Worm (Caenorhabditis elegans) whole organism, L4 larva: Measurements from ENCODE around the gene T09F3.4.
A peak's percentile ranks its signal among the peaks of the same experiment; 100 is the strongest.

ENCODE experiments used
- D1046.2 ChIP-seq: fragments of 200-800 bp; sonication (Bioruptor generic); IDR thresholded peaks from 2 replicates; pipeline ENCODE4 v1.3.6; 2022; ENCODE audit warnings: missing genetic modification characterization, missing compliant biosample characterization
- F37D6.2 ChIP-seq: sonication (generic microtip); optimal IDR thresholded peaks from 2 replicates; lab custom pipeline; 2016; ENCODE audit warnings: mild to moderate bottlenecking, missing genetic modification characterization, missing compliant biosample characterization
- F44E2.7 ChIP-seq: fragments of 200-800 bp; sonication (Bioruptor generic); IDR thresholded peaks from 2 replicates; pipeline ENCODE4 v2.1.2; 2022; ENCODE audit warnings: missing genetic modification characterization, missing compliant biosample characterization
- R02D3.7 ChIP-seq: fragments of 150-350 bp; sonication (generic microtip); optimal IDR thresholded peaks from 3 replicates; lab custom pipeline; 2014; ENCODE audit warnings: missing biosample characterization, missing genetic modification characterization
- T26A8.4 ChIP-seq: fragments of 200-800 bp; sonication (Bioruptor generic); IDR thresholded peaks from 2 replicates; pipeline ENCODE4 v1.3.6; 2022; ENCODE audit warnings: missing genetic modification characterization, missing compliant biosample characterization
- Y48G9A.11 ChIP-seq: fragments of 200-800 bp; sonication (Bioruptor generic); IDR thresholded peaks from 2 replicates; pipeline ENCODE4 v1.3.6; 2022; ENCODE audit warnings: missing genetic modification reagents, missing genetic modification characterization, missing compliant biosample characterization
- Y75B8A.6 ChIP-seq: fragments of 200-800 bp; sonication (Bioruptor generic); IDR thresholded peaks from 2 replicates; pipeline ENCODE4 v1.3.6; 2022; ENCODE audit warnings: missing genetic modification reagents, missing genetic modification characterization, missing compliant biosample characterization
- aha-1 ChIP-seq: fragments of 150-350 bp; peaks from one replicate; lab custom pipeline; 2014; ENCODE audit warnings: missing biosample characterization, missing genetic modification characterization
- ama-1 ChIP-seq: fragments of 150-350 bp; optimal IDR thresholded peaks from 2 replicates; lab custom pipeline; 2014; ENCODE audit warnings: inconsistent platforms, mixed read lengths
- arid-1 ChIP-seq: fragments of 200-800 bp; sonication (Bioruptor generic); conservative IDR thresholded peaks from 2 replicates; pipeline ENCODE4 v1.3.6; 2022; ENCODE audit warnings: missing genetic modification reagents, missing genetic modification characterization, missing compliant biosample characterization
- attf-4 ChIP-seq: sonication (generic microtip); optimal IDR thresholded peaks from 3 replicates; lab custom pipeline; 2017; ENCODE audit warnings: missing biosample characterization, missing genetic modification characterization
- daf-12 ChIP-seq: fragments of 150-350 bp; optimal IDR thresholded peaks from 2 replicates; lab custom pipeline; 2014; ENCODE audit warnings: missing biosample characterization, missing genetic modification reagents, missing genetic modification characterization
- daf-16 ChIP-seq, 3 experiments: sonication (generic microtip); optimal IDR thresholded peaks; 2 replicates each; lab custom pipeline; 2016 to 2017; ENCODE audit warnings: missing genetic modification characterization in 3 of 3, missing genetic modification reagents in 3 of 3, mild to moderate bottlenecking in 2 of 3, missing compliant biosample characterization in 2 of 3, missing biosample characterization in 1 of 3, moderate library complexity in 1 of 3
- daf-19 ChIP-seq: fragments of 200-800 bp; sonication (Bioruptor generic); conservative IDR thresholded peaks from 2 replicates; pipeline ENCODE4 v1.3.6; 2022; ENCODE audit warnings: missing genetic modification characterization, missing compliant biosample characterization
- dmd-8 ChIP-seq: fragments of 200-800 bp; sonication (Bioruptor generic); IDR thresholded peaks from 2 replicates; pipeline ENCODE4 v1.3.6; 2022; ENCODE audit warnings: missing genetic modification characterization, missing compliant biosample characterization
- dve-1 ChIP-seq: sonication (generic microtip); optimal IDR thresholded peaks from 2 replicates; lab custom pipeline; 2017; ENCODE audit warnings: antibody characterized with exemption, mild to moderate bottlenecking, missing genetic modification characterization, missing compliant biosample characterization; ENCODE audit not compliant: insufficient read depth
- egl-43 ChIP-seq: fragments of 200-800 bp; sonication (Bioruptor generic); IDR thresholded peaks from 2 replicates; pipeline ENCODE4 v1.3.6; 2022; ENCODE audit warnings: missing genetic modification reagents, missing genetic modification characterization, missing compliant biosample characterization
- fkh-10 ChIP-seq: fragments of 150-350 bp; optimal IDR thresholded peaks from 2 replicates; lab custom pipeline; 2014; ENCODE audit warnings: missing biosample characterization, missing genetic modification reagents, missing genetic modification characterization
- gei-8 ChIP-seq: fragments of 200-800 bp; sonication (Bioruptor generic); optimal IDR thresholded peaks from 2 replicates; lab custom pipeline; 2018; ENCODE audit warnings: mild to moderate bottlenecking, missing genetic modification characterization, missing compliant biosample characterization
- hif-1 ChIP-seq, 2 experiments: sonication (generic microtip); optimal IDR thresholded peaks; 2 replicates each; lab custom pipeline; 2016 to 2017; ENCODE audit warnings: missing compliant biosample characterization in 2 of 2, missing genetic modification characterization in 2 of 2, missing genetic modification reagents in 2 of 2, missing genotype in 2 of 2, mild to moderate bottlenecking in 1 of 2
- hlh-11 ChIP-seq: fragments of 200-800 bp; sonication (Bioruptor generic); optimal IDR thresholded peaks from 2 replicates; lab custom pipeline; 2018; ENCODE audit warnings: mild to moderate bottlenecking, missing genetic modification characterization, missing compliant biosample characterization
- hlh-30 ChIP-seq: sonication (generic microtip); optimal IDR thresholded peaks from 2 replicates; lab custom pipeline; 2017; ENCODE audit warnings: antibody characterized with exemption, mild to moderate bottlenecking, missing genetic modification characterization, missing compliant biosample characterization; ENCODE audit not compliant: insufficient read depth
- hmg-1.1 ChIP-seq: fragments of 200-800 bp; sonication (Bioruptor generic); IDR thresholded peaks from 2 replicates; pipeline ENCODE4 v1.3.6; 2022; ENCODE audit warnings: missing genetic modification reagents, missing genetic modification characterization, missing compliant biosample characterization
- lin-38 ChIP-seq: fragments of 200-800 bp; sonication (Bioruptor generic); IDR thresholded peaks from 2 replicates; pipeline ENCODE4 v1.3.6; 2022; ENCODE audit warnings: missing genetic modification reagents, missing genetic modification characterization, missing compliant biosample characterization
- lin-39 ChIP-seq: fragments of 150-350 bp; optimal IDR thresholded peaks from 2 replicates; lab custom pipeline; 2014; ENCODE audit warnings: missing biosample characterization, missing genetic modification reagents, missing genetic modification characterization
- lsy-2 ChIP-seq, 2 experiments: fragments of 150-350 bp in 1 of 2; sonication (generic microtip) in 1 of 2; optimal IDR thresholded peaks; 2 replicates each; lab custom pipeline; 2014 to 2017; ENCODE audit warnings: missing biosample characterization in 2 of 2, missing genetic modification characterization in 2 of 2
- mes-2 ChIP-seq: sonication (generic microtip); optimal IDR thresholded peaks from 2 replicates; lab custom pipeline; 2016; ENCODE audit warnings: missing genotype, mild to moderate bottlenecking, missing genetic modification characterization, missing compliant biosample characterization; ENCODE audit not compliant: poor library complexity, severe bottlenecking
- mxl-3 ChIP-seq: fragments of 200-800 bp; sonication (Bioruptor generic); optimal IDR thresholded peaks from 2 replicates; lab custom pipeline; 2018; ENCODE audit warnings: mild to moderate bottlenecking, missing genetic modification characterization, missing compliant biosample characterization
- nhr-11 ChIP-seq: fragments of 150-350 bp; optimal IDR thresholded peaks from 2 replicates; lab custom pipeline; 2014; ENCODE audit warnings: missing biosample characterization, missing genetic modification characterization
- nhr-111 ChIP-seq: fragments of 200-800 bp; sonication (Bioruptor generic); optimal IDR thresholded peaks from 2 replicates; lab custom pipeline; 2018; ENCODE audit warnings: mild to moderate bottlenecking, missing genetic modification characterization, missing compliant biosample characterization
- nhr-28 ChIP-seq: fragments of 150-350 bp; optimal IDR thresholded peaks from 2 replicates; lab custom pipeline; 2014; ENCODE audit warnings: missing biosample characterization, missing genetic modification characterization
- nhr-41 ChIP-seq: fragments of 200-800 bp; sonication (Bioruptor generic); IDR thresholded peaks from 2 replicates; pipeline ENCODE4 v1.3.6; 2022; ENCODE audit warnings: missing genetic modification reagents, missing genetic modification characterization, missing compliant biosample characterization
- nhr-42 ChIP-seq: fragments of 200-800 bp; sonication (Bioruptor generic); IDR thresholded peaks from 2 replicates; pipeline ENCODE4 v1.3.6; 2022; ENCODE audit warnings: missing genetic modification characterization, missing compliant biosample characterization
- nhr-48 ChIP-seq: sonication (generic microtip); optimal IDR thresholded peaks from 2 replicates; lab custom pipeline; 2016; ENCODE audit warnings: mild to moderate bottlenecking, missing genetic modification characterization, missing compliant biosample characterization
- nhr-6 ChIP-seq: fragments of 150-350 bp; optimal IDR thresholded peaks from 2 replicates; lab custom pipeline; 2014; ENCODE audit warnings: missing biosample characterization, missing genetic modification characterization
- pha-4 ChIP-seq, 2 experiments: fragments of 150-350 bp in 1 of 2; fragments of 200-800 bp in 1 of 2; sonication (Bioruptor generic) in 1 of 2; IDR thresholded peaks in 1 of 2; optimal IDR thresholded peaks in 1 of 2; 2 replicates each; pipeline versions ENCODE4 v1.3.6 to Lab custom; 2014 to 2022; ENCODE audit warnings: missing genetic modification characterization in 2 of 2, missing genetic modification reagents in 2 of 2, missing biosample characterization in 1 of 2, missing compliant biosample characterization in 1 of 2
- rbr-2 ChIP-seq: sonication (generic microtip); optimal IDR thresholded peaks from 2 replicates; lab custom pipeline; 2016; ENCODE audit warnings: missing genotype, missing genetic modification characterization, missing compliant biosample characterization
- saeg-2 ChIP-seq: fragments of 200-800 bp; sonication (Bioruptor generic); IDR thresholded peaks from 2 replicates; pipeline ENCODE4 v1.3.6; 2022; ENCODE audit warnings: missing genetic modification reagents, missing genetic modification characterization, missing compliant biosample characterization
- sdz-12 ChIP-seq: fragments of 200-800 bp; sonication (Bioruptor generic); optimal IDR thresholded peaks from 2 replicates; lab custom pipeline; 2018; ENCODE audit warnings: mild to moderate bottlenecking, missing genetic modification characterization, missing compliant biosample characterization
- set-16 ChIP-seq: fragments of 200-800 bp; sonication (Bioruptor generic); IDR thresholded peaks from 2 replicates; pipeline ENCODE4 v1.3.6; 2022; ENCODE audit warnings: missing genetic modification reagents, missing genetic modification characterization, missing compliant biosample characterization
- skn-1 ChIP-seq: fragments of 150-350 bp; optimal IDR thresholded peaks from 2 replicates; lab custom pipeline; 2014; ENCODE audit warnings: missing biosample characterization, missing genetic modification characterization
- snpc-4 ChIP-seq: fragments of 150-350 bp; optimal IDR thresholded peaks from 2 replicates; lab custom pipeline; 2014; ENCODE audit warnings: missing biosample characterization, missing genetic modification characterization
- tag-97 ChIP-seq: fragments of 200-800 bp; sonication (Bioruptor generic); IDR thresholded peaks from 2 replicates; pipeline ENCODE4 v1.3.6; 2022; ENCODE audit warnings: missing genetic modification characterization, missing compliant biosample characterization
- unc-62 ChIP-seq, 3 experiments: fragments of 150-350 bp in 1 of 3; sonication (generic microtip); optimal IDR thresholded peaks in 2 of 3; peaks in 1 of 3; 1 replicate in 1 of 3; 2 replicates in 2 of 3; lab custom pipeline; 2014 to 2017; ENCODE audit warnings: missing biosample characterization in 3 of 3, missing genetic modification characterization in 3 of 3, missing genetic modification reagents in 3 of 3, missing genotype in 1 of 3
- zfp-3 ChIP-seq: fragments of 200-800 bp; sonication (Bioruptor generic); conservative IDR thresholded peaks from 2 replicates; pipeline ENCODE4 v1.3.6; 2022; ENCODE audit warnings: missing genetic modification reagents, missing genetic modification characterization, missing compliant biosample characterization
- zip-11 ChIP-seq: fragments of 200-800 bp; sonication (Bioruptor generic); IDR thresholded peaks from 2 replicates; pipeline ENCODE4 v1.3.6; 2022; ENCODE audit warnings: missing genetic modification characterization, missing compliant biosample characterization

The T09F3.4 gene

DNA sequence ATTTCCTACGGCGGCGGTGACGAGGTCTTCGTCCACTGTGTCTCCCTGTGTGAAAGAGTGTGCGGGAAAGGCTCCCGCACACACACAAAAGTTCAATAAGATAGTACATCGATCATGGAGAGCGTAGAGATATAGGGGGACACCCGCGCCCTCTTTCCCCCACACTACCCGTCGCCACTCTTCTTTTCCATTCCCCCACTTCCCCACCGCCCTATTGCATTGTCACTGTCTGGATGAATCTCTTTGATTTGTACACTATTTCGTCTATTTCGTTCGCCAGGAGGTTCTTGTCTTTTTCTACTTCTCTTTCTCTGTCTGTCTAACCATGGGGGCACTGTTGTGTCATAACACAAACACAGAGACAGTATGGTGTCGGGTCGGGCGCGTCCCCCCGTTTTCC is 13.3 kb upstream of the T09F3.4 start (continued):
- TF ChIP-seq mxl-3 (GFP tag; lab: Kevin White, UChicago) (peak; percentile 72), hif-1 (tag; optimal IDR thresholded peaks at IDR 0.05; lab: Kevin White, UChicago) (peak in 1 of 2 experiments; percentile 25), skn-1 (tag; lab: Kevin White, UChicago) (no peak), nhr-11 (tag; lab: Kevin White, UChicago) (no peak), unc-62 (GFP tag; optimal IDR thresholded peaks at IDR 0.05 in 1 of 2; lab: Kevin White, UChicago) (peak in 1 of 2 experiments; percentile 90), unc-62 (tag; optimal IDR thresholded peaks at IDR 0.05; lab: Kevin White, UChicago) (no peak), zfp-3 (GFP tag; lab: Robert Waterston, UW) (no peak), R02D3.7 (tag; lab: Kevin White, UChicago) (no peak), rbr-2 (tag; lab: Kevin White, UChicago) (peak; percentile 49), daf-16 (GFP tag; optimal IDR thresholded peaks at IDR 0.05; lab: Kevin White, UChicago) (no peak), daf-16 (tag; optimal IDR thresholded peaks at IDR 0.05; lab: Kevin White, UChicago) (peak; percentile 45), D1046.2 (GFP tag; lab: Robert Waterston, UW) (0 out of 2 replicates have a peak, but pooled peaks have one; percentile 34), set-16 (GFP tag; lab: Robert Waterston, UW) (peak; percentile 39; the same call in 1 of the 2 replicates), T26A8.4 (GFP tag; lab: Robert Waterston, UW) (peak; percentile 56), lin-39 (tag; lab: Kevin White, UChicago) (no peak), F44E2.7 (GFP tag; lab: Robert Waterston, UW) (no peak), lsy-2 (tag; optimal IDR thresholded peaks at IDR 0.05; lab: Kevin White, UChicago) (peak; percentile 31 to 51), egl-43 (peak; percentile 54; the same call in 1 of the 2 replicates), hlh-30 (tag; lab: Kevin White, UChicago) (peak; percentile 67), nhr-111 (GFP tag; lab: Kevin White, UChicago) (no peak), nhr-28 (tag; lab: Kevin White, UChicago) (peak; percentile 58), nhr-48 (peak; percentile 26)

DNA sequence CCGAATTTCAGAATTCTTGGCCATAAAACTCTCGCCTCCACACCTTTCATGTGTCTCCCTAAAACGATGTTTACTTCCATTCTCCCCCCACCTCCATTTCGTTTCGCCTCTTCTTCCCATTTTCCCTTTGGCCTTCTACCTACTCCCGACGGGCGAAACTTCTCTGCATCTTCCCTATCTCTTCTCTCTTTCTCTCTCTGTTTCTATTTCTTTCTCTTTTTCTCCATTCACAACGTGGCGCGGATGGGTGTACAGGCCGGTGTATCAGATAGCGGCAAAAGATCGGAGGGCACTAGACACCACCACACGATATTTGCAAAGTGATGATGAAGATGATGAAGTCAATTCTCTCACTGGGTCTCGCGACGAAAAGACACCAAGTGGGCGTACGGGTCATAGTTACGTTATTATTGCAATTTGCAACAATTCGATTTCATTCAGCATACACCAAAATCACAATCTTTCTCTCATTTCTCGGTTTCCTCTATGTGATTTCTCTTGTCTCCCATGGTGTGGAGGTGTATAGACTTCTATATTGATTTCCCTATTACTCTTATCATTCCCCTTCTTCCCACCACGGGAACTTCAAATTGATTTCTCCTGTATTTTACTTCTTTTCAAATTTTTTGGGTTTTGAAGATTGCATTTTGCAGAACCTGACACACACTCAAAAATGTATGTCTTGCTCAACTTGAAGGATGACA is 10.7 kb upstream of the T09F3.4 start, which contains the start of gene ztf-27:
TSS of gene ztf-27 (plus strand) at position 654 of the 704 bp plus-strand sequence.
- TF ChIP-seq nhr-6, result no peak
- TF ChIP-seq daf-19 (GFP tag; lab: Robert Waterston, UW), result no peak
- no peak for TF ChIP-seq nhr-41 (GFP tag; lab: Robert Waterston, UW)
- no peak for TF ChIP-seq lin-39 (tag; lab: Kevin White, UChicago)
- peak; percentile 39 for TF ChIP-seq mes-2
- TF ChIP-seq aha-1 (tag; lab: Kevin White, UChicago), result no peak
- no peak for TF ChIP-seq unc-62 (GFP tag; optimal IDR thresholded peaks at IDR 0.05 in 1 of 2; lab: Kevin White, UChicago)
- no peak for TF ChIP-seq unc-62 (tag; optimal IDR thresholded peaks at IDR 0.05; lab: Kevin White, UChicago)
- TF ChIP-seq T26A8.4 (GFP tag; lab: Robert Waterston, UW), result no peak
- no peak for TF ChIP-seq snpc-4 (tag; lab: Kevin White, UChicago)
- TF ChIP-seq Y48G9A.11 (GFP tag; lab: Robert Waterston, UW), result no peak
- TF ChIP-seq gei-8 (GFP tag; lab: Kevin White, UChicago), result no peak
- no peak for TF ChIP-seq nhr-111 (GFP tag; lab: Kevin White, UChicago)
- no peak for TF ChIP-seq attf-4
- no peak for TF ChIP-seq F44E2.7 (GFP tag; lab: Robert Waterston, UW)
- TF ChIP-seq zip-11 (GFP tag; lab: Robert Waterston, UW), result no peak
- no peak for TF ChIP-seq hmg-1.1 (GFP tag; lab: Robert Waterston, UW)
- no peak for TF ChIP-seq F37D6.2 (tag; lab: Kevin White, UChicago)
- no peak for TF ChIP-seq arid-1 (GFP tag; lab: Robert Waterston, UW)
- TF ChIP-seq lsy-2 (tag; optimal IDR thresholded peaks at IDR 0.05; lab: Kevin White, UChicago), result no peak
- TF ChIP-seq ama-1 (lab: Kevin White, UChicago), result no peak
- no peak for TF ChIP-seq tag-97
- TF ChIP-seq daf-12 (tag; lab: Kevin White, UChicago), result no peak
- TF ChIP-seq sdz-12, result no peak
- TF ChIP-seq pha-4 (GFP tag; IDR thresholded peaks at IDR 0.05; lab: Robert Waterston, UW), result no peak
- TF ChIP-seq pha-4 (tag; optimal IDR thresholded peaks at IDR 0.05; lab: Kevin White, UChicago), result no peak
- no peak for TF ChIP-seq saeg-2
- TF ChIP-seq hlh-11 (tag; lab: Kevin White, UChicago), result peak; percentile 77
- no peak for TF ChIP-seq fkh-10 (GFP tag; lab: Kevin White, UChicago)
- no peak for TF ChIP-seq nhr-42
- no peak for TF ChIP-seq lin-38 (GFP tag; lab: Robert Waterston, UW)
- no peak for TF ChIP-seq Y75B8A.6 (GFP tag; lab: Robert Waterston, UW)
- peak; percentile 55 for TF ChIP-seq dve-1 (tag; lab: Kevin White, UChicago)
- TF ChIP-seq dmd-8, result no peak
